Worm (Caenorhabditis elegans) whole organism, L1 larva: ENCODE data around the gene C44C1.1.
A peak's percentile ranks its signal among the peaks of the same experiment; 100 is the strongest.

Source experiments
- C04F5.9 ChIP-seq: sonication (generic microtip); optimal IDR thresholded peaks from 2 replicates; lab custom pipeline; 2016; ENCODE audit warnings: missing genetic modification characterization, missing compliant biosample characterization
- C34B4.2 ChIP-seq: sonication (generic microtip); optimal IDR thresholded peaks from 2 replicates; lab custom pipeline; 2017; ENCODE audit warnings: mild to moderate bottlenecking, missing genetic modification characterization, missing compliant biosample characterization
- F16B12.6 ChIP-seq: fragments of 150-350 bp; optimal IDR thresholded peaks from 2 replicates; lab custom pipeline; 2014; ENCODE audit warnings: missing biosample characterization, missing genetic modification characterization
- alr-1 ChIP-seq: fragments of 200-800 bp; sonication (Bioruptor generic); optimal IDR thresholded peaks from 2 replicates; lab custom pipeline; 2018; ENCODE audit warnings: borderline replicate concordance, mild to moderate bottlenecking, missing genetic modification characterization, missing compliant biosample characterization
- blmp-1 ChIP-seq: fragments of 150-350 bp; optimal IDR thresholded peaks from 2 replicates; lab custom pipeline; 2014; ENCODE audit warnings: missing biosample characterization, missing genetic modification characterization
- ceh-90 ChIP-seq: sonication (generic microtip); optimal IDR thresholded peaks from 2 replicates; lab custom pipeline; 2016; ENCODE audit warnings: missing genetic modification characterization, missing compliant biosample characterization
- dpl-1 ChIP-seq, 3 experiments: fragments of 150-350 bp in 2 of 3; sonication (generic microtip) in 1 of 3; optimal IDR thresholded peaks; 2 replicates each; lab custom pipeline; 2014 to 2017; ENCODE audit warnings: missing biosample characterization in 3 of 3, missing genetic modification characterization in 3 of 3, missing genetic modification reagents in 3 of 3
- efl-3 ChIP-seq: fragments of 200-800 bp; sonication (Bioruptor generic); optimal IDR thresholded peaks from 2 replicates; lab custom pipeline; 2018; ENCODE audit warnings: mild to moderate bottlenecking, missing genetic modification characterization, missing compliant biosample characterization
- egl-13 ChIP-seq: sonication (generic microtip); optimal IDR thresholded peaks from 2 replicates; lab custom pipeline; 2016; ENCODE audit warnings: missing genotype, missing genetic modification reagents, missing genetic modification characterization, missing compliant biosample characterization
- egl-27 ChIP-seq, 2 experiments: fragments of 150-350 bp in 1 of 2; sonication (generic microtip); optimal IDR thresholded peaks; 3 replicates each; lab custom pipeline; 2017 to 2018; ENCODE audit warnings: missing biosample characterization in 2 of 2, missing genetic modification characterization in 2 of 2, missing genetic modification reagents in 2 of 2
- elt-2 ChIP-seq: sonication (generic microtip); optimal IDR thresholded peaks from 2 replicates; lab custom pipeline; 2016; ENCODE audit warnings: missing genetic modification characterization, mild to moderate bottlenecking, inconsistent platforms, missing compliant biosample characterization, missing genetic modification reagents
- elt-3 ChIP-seq, 6 experiments: fragments of 150-350 bp in 1 of 6; sonication (generic microtip); optimal IDR thresholded peaks; 2 replicates each; lab custom pipeline; 2017 to 2018; ENCODE audit warnings: missing biosample characterization in 6 of 6, missing genetic modification characterization in 6 of 6, inconsistent platforms in 1 of 6
- fkh-10 ChIP-seq: sonication (generic microtip); optimal IDR thresholded peaks from 2 replicates; lab custom pipeline; 2017; ENCODE audit warnings: missing biosample characterization, missing genetic modification reagents, missing genetic modification characterization
- fkh-8 ChIP-seq: sonication (generic microtip); optimal IDR thresholded peaks from 2 replicates; lab custom pipeline; 2016; ENCODE audit warnings: mild to moderate bottlenecking, missing genetic modification characterization, missing compliant biosample characterization
- grh-1 ChIP-seq: fragments of 200-800 bp; sonication (Bioruptor generic); IDR thresholded peaks from 2 replicates; pipeline ENCODE4 v1.3.6; 2022; ENCODE audit warnings: missing genetic modification reagents, missing genetic modification characterization, missing compliant biosample characterization
- hlh-17 ChIP-seq: fragments of 200-800 bp; sonication (Bioruptor generic); optimal IDR thresholded peaks from 2 replicates; lab custom pipeline; 2018; ENCODE audit warnings: missing genetic modification characterization, mild to moderate bottlenecking, missing compliant biosample characterization, moderate library complexity, borderline replicate concordance
- hlh-4 ChIP-seq: sonication (generic microtip); optimal IDR thresholded peaks from 2 replicates; lab custom pipeline; 2016; ENCODE audit warnings: mild to moderate bottlenecking, missing genetic modification characterization, missing compliant biosample characterization
- isw-1 ChIP-seq: fragments of 200-800 bp; sonication (Bioruptor generic); IDR thresholded peaks from 2 replicates; pipeline ENCODE4 v1.3.6; 2022; ENCODE audit warnings: missing genetic modification characterization, missing compliant biosample characterization
- jun-1 ChIP-seq: fragments of 150-350 bp; optimal IDR thresholded peaks from 2 replicates; lab custom pipeline; 2014; ENCODE audit warnings: missing biosample characterization, missing genetic modification reagents, missing genetic modification characterization
- lin-13 ChIP-seq: fragments of 150-350 bp; optimal IDR thresholded peaks from 2 replicates; lab custom pipeline; 2014; ENCODE audit warnings: missing biosample characterization, missing genetic modification reagents, missing genetic modification characterization
- lin-14 ChIP-seq: fragments of 200-800 bp; sonication (Bioruptor generic); optimal IDR thresholded peaks from 2 replicates; lab custom pipeline; 2018; ENCODE audit warnings: mild to moderate bottlenecking, missing genetic modification characterization, moderate library complexity, missing compliant biosample characterization
- lin-15B ChIP-seq: fragments of 150-350 bp; sonication (generic microtip); optimal IDR thresholded peaks from 3 replicates; lab custom pipeline; 2014; ENCODE audit warnings: missing biosample characterization, missing genetic modification characterization
- lin-35 ChIP-seq, 2 experiments: fragments of 150-350 bp; optimal IDR thresholded peaks; 2 replicates each; lab custom pipeline; 2014; ENCODE audit warnings: missing biosample characterization in 2 of 2, missing genetic modification characterization in 2 of 2, missing genetic modification reagents in 2 of 2
- lir-3 ChIP-seq: sonication (generic microtip); optimal IDR thresholded peaks from 2 replicates; lab custom pipeline; 2016; ENCODE audit warnings: mild to moderate bottlenecking, missing genetic modification characterization, moderate library complexity, missing compliant biosample characterization; ENCODE audit not compliant: poor library complexity
- mab-9 ChIP-seq: fragments of 200-800 bp; sonication (Bioruptor generic); IDR thresholded peaks from 2 replicates; pipeline ENCODE4 v1.3.6; 2022; ENCODE audit warnings: missing genetic modification reagents, missing genetic modification characterization, missing compliant biosample characterization
- mdl-1 ChIP-seq, 2 experiments: fragments of 150-350 bp; optimal IDR thresholded peaks; 2 replicates each; lab custom pipeline; 2014 to 2017; ENCODE audit warnings: missing biosample characterization in 2 of 2, missing genetic modification characterization in 2 of 2, inconsistent platforms in 1 of 2
- nhr-11 ChIP-seq: fragments of 150-350 bp; optimal IDR thresholded peaks from 2 replicates; lab custom pipeline; 2014; ENCODE audit warnings: missing biosample characterization, missing genetic modification characterization
- nhr-12 ChIP-seq: sonication (generic microtip); optimal IDR thresholded peaks from 2 replicates; lab custom pipeline; 2017; ENCODE audit warnings: missing biosample characterization, missing genetic modification characterization
- nhr-20 ChIP-seq: sonication (generic microtip); optimal IDR thresholded peaks from 2 replicates; lab custom pipeline; 2016; ENCODE audit warnings: mild to moderate bottlenecking, missing genetic modification characterization, missing compliant biosample characterization
- nhr-28 ChIP-seq: fragments of 150-350 bp; optimal IDR thresholded peaks from 2 replicates; lab custom pipeline; 2014; ENCODE audit warnings: missing biosample characterization, missing genetic modification characterization
- nhr-47 ChIP-seq: sonication (generic microtip); optimal IDR thresholded peaks from 2 replicates; lab custom pipeline; 2016; ENCODE audit warnings: mild to moderate bottlenecking, missing genetic modification characterization, moderate library complexity, missing compliant biosample characterization
- nhr-76 ChIP-seq: sonication (generic microtip); optimal IDR thresholded peaks from 2 replicates; lab custom pipeline; 2017; ENCODE audit warnings: missing biosample characterization, missing genetic modification characterization
- nhr-77 ChIP-seq: fragments of 150-350 bp; optimal IDR thresholded peaks from 2 replicates; lab custom pipeline; 2014; ENCODE audit warnings: missing biosample characterization, missing genetic modification characterization
- nhr-90 ChIP-seq: sonication (generic microtip); optimal IDR thresholded peaks from 2 replicates; lab custom pipeline; 2016; ENCODE audit warnings: mild to moderate bottlenecking, missing genetic modification characterization, missing compliant biosample characterization; ENCODE audit not compliant: poor library complexity
- pag-3 ChIP-seq: sonication (generic microtip); optimal IDR thresholded peaks from 2 replicates; lab custom pipeline; 2017; ENCODE audit warnings: missing genetic modification characterization, mild to moderate bottlenecking, missing compliant biosample characterization, antibody characterized with exemption, borderline replicate concordance; ENCODE audit not compliant: insufficient read depth
- pax-3 ChIP-seq: fragments of 200-800 bp; sonication (Bioruptor generic); optimal IDR thresholded peaks from 2 replicates; lab custom pipeline; 2018; ENCODE audit warnings: mild to moderate bottlenecking, missing genetic modification characterization, moderate library complexity, missing compliant biosample characterization
- rnt-1 ChIP-seq: sonication (generic microtip); optimal IDR thresholded peaks from 2 replicates; lab custom pipeline; 2016; ENCODE audit warnings: mild to moderate bottlenecking, missing genetic modification characterization, moderate library complexity, missing compliant biosample characterization
- skn-1 ChIP-seq: fragments of 150-350 bp; optimal IDR thresholded peaks from 2 replicates; lab custom pipeline; 2014; ENCODE audit warnings: missing biosample characterization, missing genetic modification characterization
- snu-23 ChIP-seq: sonication (generic microtip); optimal IDR thresholded peaks from 2 replicates; lab custom pipeline; 2016; ENCODE audit warnings: missing genetic modification characterization, missing compliant biosample characterization
- sox-4 ChIP-seq: sonication (generic microtip); optimal IDR thresholded peaks from 2 replicates; lab custom pipeline; 2016; ENCODE audit warnings: missing genetic modification characterization, missing compliant biosample characterization
- sptf-1 ChIP-seq: fragments of 150-350 bp; optimal IDR thresholded peaks from 2 replicates; lab custom pipeline; 2014; ENCODE audit warnings: missing biosample characterization, missing genetic modification characterization
- sup-37 ChIP-seq: fragments of 200-800 bp; sonication (Bioruptor generic); optimal IDR thresholded peaks from 2 replicates; lab custom pipeline; 2018; ENCODE audit warnings: mild to moderate bottlenecking, missing genetic modification characterization, missing compliant biosample characterization
- unc-62 ChIP-seq: fragments of 150-350 bp; optimal IDR thresholded peaks from 2 replicates; lab custom pipeline; 2014; ENCODE audit warnings: missing biosample characterization, missing genetic modification reagents, missing genetic modification characterization
- unc-98 ChIP-seq: fragments of 200-800 bp; sonication (Bioruptor generic); IDR thresholded peaks from 2 replicates; pipeline ENCODE4 v1.3.6; 2022; ENCODE audit warnings: missing genetic modification characterization, missing compliant biosample characterization
- vab-15 ChIP-seq: sonication (generic microtip); optimal IDR thresholded peaks from 2 replicates; lab custom pipeline; 2017; ENCODE audit warnings: missing genotype, mild to moderate bottlenecking, missing genetic modification characterization, missing compliant biosample characterization
- xbp-1 ChIP-seq: sonication (generic microtip); optimal IDR thresholded peaks from 2 replicates; lab custom pipeline; 2016; ENCODE audit warnings: missing genetic modification characterization, missing compliant biosample characterization
- zip-4 ChIP-seq: fragments of 200-800 bp; sonication (Bioruptor generic); optimal IDR thresholded peaks from 2 replicates; lab custom pipeline; 2018; ENCODE audit warnings: mild to moderate bottlenecking, missing genetic modification characterization, moderate library complexity, missing compliant biosample characterization

The C44C1.1 gene

ce11 chrX:980252-981009 is at the start of gene C44C1.1 (continued):
- TF ChIP-seq pax-3 (tag; lab: Kevin White, UChicago), result no peak
- TF ChIP-seq sptf-1 (tag; lab: Kevin White, UChicago), result no peak
- no peak for TF ChIP-seq F16B12.6 (tag; lab: Kevin White, UChicago)
- TF ChIP-seq nhr-20, result peak; percentile 21
- TF ChIP-seq snu-23 (GFP tag; lab: Kevin White, UChicago), result peak; percentile 43
- TF ChIP-seq nhr-76 (tag; lab: Kevin White, UChicago), result no peak
- TF ChIP-seq fkh-8 (tag; lab: Kevin White, UChicago), result peak; percentile 66
- peak in 1 of 2 experiments; percentile 6 for TF ChIP-seq mdl-1 (tag; optimal IDR thresholded peaks at IDR 0.05; lab: Kevin White, UChicago)
- no peak for TF ChIP-seq jun-1 (tag; lab: Kevin White, UChicago)
- TF ChIP-seq lin-35 (GFP tag; optimal IDR thresholded peaks at IDR 0.05; lab: Kevin White, UChicago), result peak in 1 of 2 experiments; percentile 17
- TF ChIP-seq lir-3 (tag; lab: Kevin White, UChicago), result no peak
- TF ChIP-seq vab-15, result no peak
- TF ChIP-seq mab-9 (GFP tag; lab: Robert Waterston, UW), result no peak
- peak; percentile 80 for TF ChIP-seq lin-14 (GFP tag; lab: Kevin White, UChicago)
- TF ChIP-seq alr-1, result no peak
- TF ChIP-seq blmp-1 (tag; lab: Kevin White, UChicago), result peak; percentile 96
- TF ChIP-seq unc-98 (GFP tag; lab: Robert Waterston, UW), result no peak
- peak; percentile 32 for TF ChIP-seq rnt-1 (tag; lab: Kevin White, UChicago)
- TF ChIP-seq nhr-11 (tag; lab: Kevin White, UChicago), result no peak
- TF ChIP-seq sup-37 (GFP tag; lab: Kevin White, UChicago), result no peak

ce11 chrX:932874-933273 is 47.7 kb upstream of the C44C1.1 start:
- no peak for TF ChIP-seq lin-13 (GFP tag; lab: Kevin White, UChicago)
- no peak for TF ChIP-seq hlh-4 (tag; lab: Kevin White, UChicago)
- no peak for TF ChIP-seq hlh-17 (GFP tag; lab: Kevin White, UChicago)
- TF ChIP-seq jun-1 (tag; lab: Kevin White, UChicago), result no peak
- no peak for TF ChIP-seq grh-1 (GFP tag; lab: Robert Waterston, UW)
- no peak for TF ChIP-seq sox-4 (tag; lab: Kevin White, UChicago)
- TF ChIP-seq sptf-1 (tag; lab: Kevin White, UChicago), result no peak
- TF ChIP-seq C04F5.9 (tag; lab: Kevin White, UChicago), result no peak
- no peak for TF ChIP-seq unc-62 (GFP tag; lab: Kevin White, UChicago)
- TF ChIP-seq dpl-1 (GFP tag; optimal IDR thresholded peaks at IDR 0.05; lab: Kevin White, UChicago), result peak in 1 of 3 experiments; percentile 8
- no peak for TF ChIP-seq elt-3 (tag; optimal IDR thresholded peaks at IDR 0.05; lab: Kevin White, UChicago)
- no peak for TF ChIP-seq nhr-28
- TF ChIP-seq xbp-1 (tag; lab: Kevin White, UChicago), result no peak
- no peak for TF ChIP-seq nhr-90
- TF ChIP-seq egl-27 (tag; optimal IDR thresholded peaks at IDR 0.05; lab: Kevin White, UChicago), result no peak
- TF ChIP-seq fkh-10 (GFP tag; lab: Kevin White, UChicago), result peak; percentile 65
- TF ChIP-seq pax-3 (tag; lab: Kevin White, UChicago), result no peak
- peak; percentile 55 for TF ChIP-seq skn-1
- peak; percentile 47 for TF ChIP-seq nhr-47 (tag; lab: Kevin White, UChicago)
- no peak for TF ChIP-seq elt-2 (tag; lab: Kevin White, UChicago)
- TF ChIP-seq zip-4 (GFP tag; lab: Kevin White, UChicago), result no peak
- TF ChIP-seq efl-3, result no peak
- TF ChIP-seq nhr-12 (tag; lab: Kevin White, UChicago), result no peak
- TF ChIP-seq snu-23 (GFP tag; lab: Kevin White, UChicago), result peak; percentile 17
- no peak for TF ChIP-seq alr-1
- no peak for TF ChIP-seq lin-15B
- peak in 1 of 2 experiments; percentile 12 for TF ChIP-seq lin-35 (GFP tag; optimal IDR thresholded peaks at IDR 0.05; lab: Kevin White, UChicago)
- no peak for TF ChIP-seq C34B4.2 (tag; lab: Kevin White, UChicago)
- TF ChIP-seq nhr-20, result no peak
- peak; percentile 49 for TF ChIP-seq fkh-8 (tag; lab: Kevin White, UChicago)
- TF ChIP-seq nhr-77 (tag; lab: Kevin White, UChicago), result no peak
- no peak for TF ChIP-seq pag-3
- TF ChIP-seq egl-13 (tag; lab: Kevin White, UChicago), result no peak
- TF ChIP-seq isw-1 (GFP tag; lab: Robert Waterston, UW), result no peak
- no peak for TF ChIP-seq ceh-90 (tag; lab: Kevin White, UChicago)
- TF ChIP-seq sup-37 (GFP tag; lab: Kevin White, UChicago), result no peak
- no peak for TF ChIP-seq mab-9 (GFP tag; lab: Robert Waterston, UW)
